Fruit fly (Drosophila melanogaster): ENCODE measurements around the gene Tcs5.

Gene Tcs5

dm6 chr3L:5182255-5182993 lies 43.2 kb upstream of the Tcs5 start (continued):
- TF ChIP-seq CG16863 (GFP tag; optimal IDR thresholded peaks at IDR 0.05) (no peak), Hsf (GFP tag; optimal IDR thresholded peaks at IDR 0.05) (no peak), mld (GFP tag; IDR thresholded peaks at IDR 0.05; ENCODE audit: partially characterized antibody) (no peak), CG2120 (GFP tag; optimal IDR thresholded peaks at IDR 0.05) (peak; percentile 65), ttk (GFP tag; IDR thresholded peaks at IDR 0.05) (no peak; the same call in 1 of the 2 replicates), ssp (GFP tag; IDR thresholded peaks at IDR 0.05) (no peak), maf-S (GFP tag; optimal IDR thresholded peaks at IDR 0.05) (peak; percentile 6), NC2α (GFP tag; optimal IDR thresholded peaks at IDR 0.05) (no peak), Rx (GFP tag; IDR thresholded peaks at IDR 0.05) (peak; percentile 20; the same call in 1 of the 2 replicates), CG13296 (GFP tag; optimal IDR thresholded peaks at IDR 0.05) (peak; percentile 26), CG30431 (GFP tag; optimal IDR thresholded peaks at IDR 0.05) (no peak), lov (optimal IDR thresholded peaks at IDR 0.05) (no peak), lov (GFP tag; IDR thresholded peaks at IDR 0.05) (no peak), CG6654 (GFP tag; optimal IDR thresholded peaks at IDR 0.05) (no peak), CG34422 (GFP tag; IDR thresholded peaks at IDR 0.05) (no peak), CG2712 (tag; optimal IDR thresholded peaks at IDR 0.05) (peak; percentile 57), MESR4 (GFP tag; optimal IDR thresholded peaks at IDR 0.05) (no peak), HmgZ (tag; optimal IDR thresholded peaks at IDR 0.05) (no peak), gsb-n (tag; optimal IDR thresholded peaks at IDR 0.05) (peak; percentile 3), sd (tag; optimal IDR thresholded peaks at IDR 0.05) (no peak), so (GFP tag; IDR thresholded peaks at IDR 0.05) (peak; percentile 41; the same call in 1 of the 3 replicates), crc (GFP tag; optimal IDR thresholded peaks at IDR 0.05) (no peak), CG10274 (GFP tag; optimal IDR thresholded peaks at IDR 0.05) (no peak), CG10366 (GFP tag; IDR thresholded peaks at IDR 0.05) (peak; percentile 26; the same call in 1 of the 2 replicates), gcm (GFP tag; optimal IDR thresholded peaks at IDR 0.05) (no peak), CG15479 (GFP tag; optimal IDR thresholded peaks at IDR 0.05) (no peak), CG9437 (GFP tag; optimal IDR thresholded peaks at IDR 0.05) (no peak), CG15073 (GFP tag; optimal IDR thresholded peaks at IDR 0.05) (no peak), ara (GFP tag; IDR thresholded peaks at IDR 0.05) (0 out of 2 replicates have a peak, but pooled peaks have one; percentile 47), sug (tag; optimal IDR thresholded peaks at IDR 0.05) (no peak), Deaf1 (tag; optimal IDR thresholded peaks at IDR 0.05) (no peak), CG9215 (GFP tag; IDR thresholded peaks at IDR 0.05) (no peak), CG4424 (GFP tag; optimal IDR thresholded peaks at IDR 0.05) (no peak), Sox100B (GFP tag; optimal IDR thresholded peaks at IDR 0.05) (peak; percentile 23), gfzf (GFP tag; optimal IDR thresholded peaks at IDR 0.05) (no peak), fru (optimal IDR thresholded peaks at IDR 0.05) (no peak), p53 (GFP tag; optimal IDR thresholded peaks at IDR 0.05) (no peak), pfk (GFP tag; optimal IDR thresholded peaks at IDR 0.05) (no peak), wek (GFP tag; optimal IDR thresholded peaks at IDR 0.05) (no peak), slp2 (GFP tag; optimal IDR thresholded peaks at IDR 0.05) (no peak), Scr (GFP tag; IDR thresholded peaks at IDR 0.05; ENCODE audit: partially characterized antibody) (no peak), org-1 (GFP tag; optimal IDR thresholded peaks at IDR 0.05) (peak; percentile 2), pho (GFP tag; optimal IDR thresholded peaks at IDR 0.05) (no peak), Spps (tag; optimal IDR thresholded peaks at IDR 0.05) (no peak), disco-r (GFP tag; optimal IDR thresholded peaks at IDR 0.05) (no peak), bab2 (GFP tag; optimal IDR thresholded peaks at IDR 0.05) (peak; percentile 17), gcm2 (GFP tag; optimal IDR thresholded peaks at IDR 0.05) (no peak), pan (optimal IDR thresholded peaks at IDR 0.05) (no peak), pan (GFP tag; optimal IDR thresholded peaks at IDR 0.05 in 1 of 2, IDR thresholded peaks at IDR 0.05 in 1 of 2) (peak in 1 of 2 experiments; percentile 59), CHES-1-like (GFP tag; optimal IDR thresholded peaks at IDR 0.05) (no peak), CG3281 (GFP tag; optimal IDR thresholded peaks at IDR 0.05) (peak; percentile 51)

Measured in whole organism, embryonic.